Worm (Caenorhabditis elegans): ENCODE results near the gene Y116F11B.14.

The Y116F11B.14 gene

ce11 chrV:19908854-19909253 lies 9.6 kb downstream of the Y116F11B.14 start:
- no peak for TF ChIP-seq elt-1 (tag; optimal IDR thresholded peaks at IDR 0.05)
- TF ChIP-seq sma-9 (GFP tag; optimal IDR thresholded peaks at IDR 0.05), result no peak
- no peak for TF ChIP-seq sma-9 (tag; optimal IDR thresholded peaks at IDR 0.05)
- TF ChIP-seq nhr-6 (tag; optimal IDR thresholded peaks at IDR 0.05), result no peak
- no peak for TF ChIP-seq ztf-1 (GFP tag; conservative IDR thresholded peaks at IDR 0.05)
- TF ChIP-seq nhr-129 (tag; optimal IDR thresholded peaks at IDR 0.05), result no peak
- TF ChIP-seq F13H6.1 (tag; optimal IDR thresholded peaks at IDR 0.05), result no peak
- TF ChIP-seq sma-3 (GFP tag; optimal IDR thresholded peaks at IDR 0.05), result no peak
- TF ChIP-seq ztf-4 (tag; optimal IDR thresholded peaks at IDR 0.05), result no peak
- no peak for TF ChIP-seq nhr-11 (tag; optimal IDR thresholded peaks at IDR 0.05)
- no peak for TF ChIP-seq mbf-1 (tag; optimal IDR thresholded peaks at IDR 0.05)
- TF ChIP-seq sem-4 (tag; optimal IDR thresholded peaks at IDR 0.05), result no peak
- peak; percentile 11 for TF ChIP-seq C34F6.9 (tag; optimal IDR thresholded peaks at IDR 0.05)
- no peak for TF ChIP-seq mdl-1 (tag; optimal IDR thresholded peaks at IDR 0.05)
- TF ChIP-seq blmp-1 (tag; optimal IDR thresholded peaks at IDR 0.05; ENCODE audit: insufficient read depth), result no peak
- no peak for TF ChIP-seq aly-2 (tag; optimal IDR thresholded peaks at IDR 0.05)
- TF ChIP-seq lsy-2 (tag; optimal IDR thresholded peaks at IDR 0.05), result peak; percentile 34 to 39
- TF ChIP-seq fos-1 (tag; optimal IDR thresholded peaks at IDR 0.05), result no peak
- no peak for TF ChIP-seq skn-1 (tag; optimal IDR thresholded peaks at IDR 0.05)
- TF ChIP-seq ceh-82 (tag; optimal IDR thresholded peaks at IDR 0.05), result no peak
- no peak for TF ChIP-seq nhr-237 (tag; optimal IDR thresholded peaks at IDR 0.05)
- no peak for TF ChIP-seq nhr-10 (tag; optimal IDR thresholded peaks at IDR 0.05)
- no peak for TF ChIP-seq zag-1 (tag; optimal IDR thresholded peaks at IDR 0.05)
- no peak for TF ChIP-seq peb-1 (tag; optimal IDR thresholded peaks at IDR 0.05)
- TF ChIP-seq unc-55 (GFP tag; optimal IDR thresholded peaks at IDR 0.05), result peak; percentile 29
- peak; percentile 21 for TF ChIP-seq crh-2 (tag; optimal IDR thresholded peaks at IDR 0.05)
- TF ChIP-seq lin-39 (tag; optimal IDR thresholded peaks at IDR 0.05), result no peak
- TF ChIP-seq snpc-4 (tag; optimal IDR thresholded peaks at IDR 0.05), result no peak
- TF ChIP-seq ceh-16 (tag; optimal IDR thresholded peaks at IDR 0.05), result no peak
- no peak for TF ChIP-seq ama-1 (optimal IDR thresholded peaks at IDR 0.05)
- TF ChIP-seq alr-1 (tag; optimal IDR thresholded peaks at IDR 0.05), result no peak
- TF ChIP-seq lin-11 (tag; optimal IDR thresholded peaks at IDR 0.05), result no peak
- no peak for TF ChIP-seq nhr-21 (tag; optimal IDR thresholded peaks at IDR 0.05)

DNA sequence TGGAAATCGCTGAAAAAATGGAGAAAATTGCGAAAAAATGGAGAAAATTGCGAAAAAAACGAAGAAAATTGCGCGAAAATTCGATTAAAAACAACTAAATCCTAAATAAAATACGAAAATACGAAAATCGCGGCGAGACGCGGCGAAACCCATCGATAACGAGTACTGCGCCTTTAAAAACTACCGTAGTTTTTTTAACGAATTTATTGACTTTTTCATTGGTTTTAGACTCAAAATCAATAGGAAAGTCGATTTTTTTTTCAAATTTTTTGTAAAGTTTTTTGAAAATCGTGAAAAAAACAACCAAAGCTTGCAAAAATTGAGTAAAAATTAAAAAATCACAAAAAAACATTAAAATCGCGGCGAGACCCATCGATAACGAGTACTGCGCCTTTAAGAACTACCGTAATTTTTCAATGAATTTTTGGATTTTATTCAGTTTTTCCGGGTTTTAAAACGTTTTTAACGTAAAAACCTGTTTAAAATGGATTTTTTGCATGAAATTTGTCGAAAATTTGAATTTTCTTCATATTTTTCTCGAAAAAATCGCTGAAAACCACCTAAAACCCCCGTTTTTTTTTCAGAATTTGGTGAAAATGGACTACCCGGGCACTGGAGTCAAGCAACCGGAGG lies 16.8 kb downstream of the Y116F11B.14 start, which contains the start of the genes chk-2 and Y60A3A.19:
TSS of gene chk-2 (minus strand) at position 51 of the 633 bp plus-strand sequence.
TSS of gene Y60A3A.19 (plus strand) at position 583 of the 633 bp plus-strand sequence.
- TF ChIP-seq sem-4 (tag; optimal IDR thresholded peaks at IDR 0.05) (no peak), snpc-4 (tag; optimal IDR thresholded peaks at IDR 0.05) (no peak)

- no peak for TF ChIP-seq fos-1 (tag; optimal IDR thresholded peaks at IDR 0.05)
- TF ChIP-seq zag-1 (tag; optimal IDR thresholded peaks at IDR 0.05), result no peak
- TF ChIP-seq sma-9 (GFP tag; optimal IDR thresholded peaks at IDR 0.05), result no peak
- TF ChIP-seq sma-9 (tag; optimal IDR thresholded peaks at IDR 0.05), result no peak
- no peak for TF ChIP-seq unc-55 (GFP tag; optimal IDR thresholded peaks at IDR 0.05)
- TF ChIP-seq egl-27 (tag; optimal IDR thresholded peaks at IDR 0.05), result no peak
- no peak for TF ChIP-seq C34F6.9 (tag; optimal IDR thresholded peaks at IDR 0.05)
- no peak for TF ChIP-seq lin-39 (tag; optimal IDR thresholded peaks at IDR 0.05)
- no peak for TF ChIP-seq unc-62 (GFP tag; optimal IDR thresholded peaks at IDR 0.05)
- TF ChIP-seq skn-1 (tag; optimal IDR thresholded peaks at IDR 0.05), result no peak
- TF ChIP-seq dmd-4 (tag; optimal IDR thresholded peaks at IDR 0.05), result no peak
- TF ChIP-seq nhr-129 (tag; optimal IDR thresholded peaks at IDR 0.05), result no peak
- TF ChIP-seq sma-3 (GFP tag; optimal IDR thresholded peaks at IDR 0.05), result no peak
- TF ChIP-seq nhr-23 (tag; optimal IDR thresholded peaks at IDR 0.05), result no peak
- no peak for TF ChIP-seq mbf-1 (tag; optimal IDR thresholded peaks at IDR 0.05)
- no peak for TF ChIP-seq lsy-2 (tag; optimal IDR thresholded peaks at IDR 0.05)
- TF ChIP-seq ztf-4 (tag; optimal IDR thresholded peaks at IDR 0.05), result no peak
- no peak for TF ChIP-seq nhr-237 (tag; optimal IDR thresholded peaks at IDR 0.05)
- TF ChIP-seq ceh-16 (tag; optimal IDR thresholded peaks at IDR 0.05), result no peak
Measured at ce11 chrV:19922613-19923012, 23.3 kb downstream of the Y116F11B.14 start, which contains the start of gene Y60A3A.16. TSS of gene Y60A3A.16 (minus strand) at chrV:19922713.

ce11 chrV:19923924-19924323 lies 24.7 kb downstream of the Y116F11B.14 start, which contains the start of gene skr-4:
TSS of gene skr-4 (plus strand) at chrV:19924224.
- TF ChIP-seq mdl-1 (tag; optimal IDR thresholded peaks at IDR 0.05), result no peak
- no peak for TF ChIP-seq mbf-1 (tag; optimal IDR thresholded peaks at IDR 0.05)
- TF ChIP-seq lin-39 (tag; optimal IDR thresholded peaks at IDR 0.05), result no peak
- no peak for TF ChIP-seq nhr-129 (tag; optimal IDR thresholded peaks at IDR 0.05)
- TF ChIP-seq nhr-6 (tag; optimal IDR thresholded peaks at IDR 0.05), result no peak
- TF ChIP-seq fos-1 (tag; optimal IDR thresholded peaks at IDR 0.05), result no peak
- no peak for TF ChIP-seq F13H6.1 (tag; optimal IDR thresholded peaks at IDR 0.05)
- no peak for TF ChIP-seq dmd-4 (tag; optimal IDR thresholded peaks at IDR 0.05)
- TF ChIP-seq lin-11 (tag; optimal IDR thresholded peaks at IDR 0.05), result no peak
- no peak for TF ChIP-seq unc-39 (tag; optimal IDR thresholded peaks at IDR 0.05)
- TF ChIP-seq lsy-2 (tag; optimal IDR thresholded peaks at IDR 0.05), result no peak
- no peak for TF ChIP-seq ztf-4 (tag; optimal IDR thresholded peaks at IDR 0.05)
- TF ChIP-seq skn-1 (tag; optimal IDR thresholded peaks at IDR 0.05), result no peak

All from whole organism, L2 larva.